Worm (Caenorhabditis elegans): ENCODE measurements around the gene F39E9.14.
A peak's percentile ranks its signal among the peaks of the same experiment; 100 is the strongest.

The F39E9.14 gene

DNA sequence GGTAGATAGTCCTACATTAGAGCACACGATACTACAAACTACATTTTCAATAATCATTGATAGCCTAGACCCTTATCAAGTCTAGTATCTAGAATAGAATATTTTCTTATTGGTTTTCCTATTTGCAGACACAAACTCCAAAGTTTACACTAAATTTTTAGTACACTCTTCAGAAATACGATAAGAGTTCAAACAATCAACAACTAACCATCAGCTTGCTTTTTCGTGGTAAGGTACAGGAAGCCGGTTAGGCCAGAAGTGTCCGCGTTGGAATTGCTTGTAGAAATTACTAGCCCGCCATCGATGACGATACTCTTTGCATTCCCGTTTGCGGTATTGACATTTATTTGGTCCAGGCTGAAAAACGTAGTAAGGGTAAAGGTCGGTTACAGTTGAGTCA is 31.8 kb upstream of the F39E9.14 start, which contains the start of gene Y46D2A.1:
Gene Y46D2A.1 (plus strand): TSS at position 301 of the 400 bp plus-strand sequence.
- no peak for TF ChIP-seq unc-30 (tag; optimal IDR thresholded peaks at IDR 0.05)
- no peak for TF ChIP-seq C04F5.9 (tag; optimal IDR thresholded peaks at IDR 0.05)
- TF ChIP-seq ceh-8 (GFP tag; optimal IDR thresholded peaks at IDR 0.05), result no peak
- no peak for TF ChIP-seq hpl-2 (GFP tag; optimal IDR thresholded peaks at IDR 0.05)
- no peak for TF ChIP-seq jun-1 (tag; optimal IDR thresholded peaks at IDR 0.05)
- peak; percentile 49 for TF ChIP-seq elt-2 (tag; optimal IDR thresholded peaks at IDR 0.05)

ce11 chrII:3318839-3319238 is 28.4 kb upstream of the F39E9.14 start:
- TF ChIP-seq hpl-2 (GFP tag; optimal IDR thresholded peaks at IDR 0.05) (no peak), ama-1 (optimal IDR thresholded peaks at IDR 0.05) (no peak), C34B4.2 (tag; optimal IDR thresholded peaks at IDR 0.05) (no peak), nhr-84 (tag; optimal IDR thresholded peaks at IDR 0.05) (no peak), sptf-1 (tag; optimal IDR thresholded peaks at IDR 0.05) (no peak), elt-2 (tag; optimal IDR thresholded peaks at IDR 0.05) (peak; percentile 84), nhr-20 (tag; optimal IDR thresholded peaks at IDR 0.05) (peak; percentile 17), elt-3 (tag; optimal IDR thresholded peaks at IDR 0.05) (no peak)

DNA sequence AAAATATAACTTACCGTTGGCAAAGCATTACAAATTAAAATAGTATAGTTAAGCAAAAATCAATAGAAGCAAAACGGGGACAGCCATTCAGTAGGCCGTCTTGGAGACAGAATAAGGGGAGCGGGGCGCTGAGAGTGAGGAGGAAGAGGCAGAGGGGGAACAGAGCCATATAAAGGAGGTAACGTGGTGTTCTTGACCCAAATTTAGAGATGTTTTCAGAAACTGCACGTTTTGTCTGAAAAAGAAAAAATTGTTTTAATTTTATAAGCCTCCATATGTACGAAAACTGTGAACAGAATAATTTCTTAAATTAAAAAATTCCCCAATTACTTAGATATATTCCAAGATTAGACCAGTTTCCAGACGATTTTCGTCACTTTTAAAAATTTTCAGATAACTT is 23.0 kb upstream of the F39E9.14 start, which contains the start of gene F39E9.6:
Gene F39E9.6 (minus strand): TSS at position 101 of the 400 bp plus-strand sequence.
- TF ChIP-seq ceh-90 (tag; optimal IDR thresholded peaks at IDR 0.05) (no peak), ceh-82 (tag; optimal IDR thresholded peaks at IDR 0.05) (no peak), ceh-63 (GFP tag; optimal IDR thresholded peaks at IDR 0.05) (no peak)

- TF ChIP-seq ztf-4 (tag; optimal IDR thresholded peaks at IDR 0.05) (no peak), pax-3 (tag; optimal IDR thresholded peaks at IDR 0.05) (no peak), fkh-8 (tag; optimal IDR thresholded peaks at IDR 0.05) (no peak), hlh-4 (tag; optimal IDR thresholded peaks at IDR 0.05) (no peak), aha-1 (tag; optimal IDR thresholded peaks at IDR 0.05) (no peak), isw-1 (GFP tag; IDR thresholded peaks at IDR 0.05) (no peak), ets-5 (GFP tag; IDR thresholded peaks at IDR 0.05) (no peak), hpl-2 (GFP tag; optimal IDR thresholded peaks at IDR 0.05) (no peak), nhr-77 (tag; optimal IDR thresholded peaks at IDR 0.05) (no peak), unc-86 (tag; optimal IDR thresholded peaks at IDR 0.05) (no peak), vab-15 (tag; optimal IDR thresholded peaks at IDR 0.05) (no peak), elt-2 (tag; optimal IDR thresholded peaks at IDR 0.05) (peak; percentile 50), rnt-1 (tag; optimal IDR thresholded peaks at IDR 0.05) (peak; percentile 16), ztf-11 (tag; optimal IDR thresholded peaks at IDR 0.05) (no peak), C04F5.9 (tag; optimal IDR thresholded peaks at IDR 0.05) (no peak)
Measured at ce11 chrII:3310957-3311657, 20.7 kb upstream of the F39E9.14 start.

DNA sequence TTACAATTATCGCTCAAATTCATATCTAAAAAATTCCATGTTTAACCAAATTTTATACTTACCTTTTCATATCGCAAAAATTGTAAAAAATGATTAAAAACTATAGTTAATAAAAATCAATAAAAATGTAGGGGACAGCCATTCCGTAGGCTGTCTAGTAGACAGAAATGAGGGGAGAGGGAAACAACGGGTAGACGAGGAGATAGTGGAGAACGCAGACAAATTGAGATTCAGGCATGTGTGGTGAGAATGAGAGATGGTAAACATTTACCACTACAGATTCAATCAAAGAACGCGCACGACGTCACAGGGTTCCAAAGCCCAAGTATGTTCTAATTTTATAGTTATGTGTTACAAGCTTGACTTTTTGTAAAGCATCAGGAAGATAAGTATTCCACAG is 13.1 kb upstream of the F39E9.14 start:
- no peak for TF ChIP-seq mab-9 (GFP tag; IDR thresholded peaks at IDR 0.05)
- peak; percentile 56 for TF ChIP-seq nhr-19 (GFP tag; conservative IDR thresholded peaks at IDR 0.05)
- no peak for TF ChIP-seq nhr-11 (tag; optimal IDR thresholded peaks at IDR 0.05)
- TF ChIP-seq nhr-85 (tag), result peak; percentile 75
- TF ChIP-seq efl-1 (optimal IDR thresholded peaks at IDR 0.05), result peak; percentile 12 to 16
- peak in 1 of 2 experiments; percentile 14 for TF ChIP-seq efl-1 (GFP tag; optimal IDR thresholded peaks at IDR 0.05 in 1 of 2)
- TF ChIP-seq nhr-71 (tag; optimal IDR thresholded peaks at IDR 0.05), result peak; percentile 10
- TF ChIP-seq elt-3 (tag; optimal IDR thresholded peaks at IDR 0.05), result peak in 1 of 6 experiments; percentile 4
- no peak for TF ChIP-seq nhr-77 (tag; optimal IDR thresholded peaks at IDR 0.05)
- peak; percentile 33 for TF ChIP-seq snu-23 (GFP tag; optimal IDR thresholded peaks at IDR 0.05)
- TF ChIP-seq nhr-47 (tag; optimal IDR thresholded peaks at IDR 0.05), result peak; percentile 16
- no peak for TF ChIP-seq nhr-76 (tag; optimal IDR thresholded peaks at IDR 0.05)
- TF ChIP-seq lin-14 (GFP tag; optimal IDR thresholded peaks at IDR 0.05), result peak; percentile 45
- no peak for TF ChIP-seq xbp-1 (tag; optimal IDR thresholded peaks at IDR 0.05)
- TF ChIP-seq aly-2 (tag; optimal IDR thresholded peaks at IDR 0.05), result no peak
- TF ChIP-seq grh-1 (GFP tag; IDR thresholded peaks at IDR 0.05), result no peak
- TF ChIP-seq efl-3 (GFP tag; optimal IDR thresholded peaks at IDR 0.05), result no peak
- no peak for TF ChIP-seq ceh-8 (GFP tag; optimal IDR thresholded peaks at IDR 0.05)
- no peak for TF ChIP-seq mdl-1 (tag; optimal IDR thresholded peaks at IDR 0.05)
- TF ChIP-seq pax-3 (tag; optimal IDR thresholded peaks at IDR 0.05), result no peak
- TF ChIP-seq ceh-88 (GFP tag; IDR thresholded peaks at IDR 0.05), result no peak
- peak in 1 of 2 experiments; percentile 23 for TF ChIP-seq lsy-2 (tag; optimal IDR thresholded peaks at IDR 0.05)
- no peak for TF ChIP-seq ets-5 (GFP tag; IDR thresholded peaks at IDR 0.05)

All from whole organism, L1 larva.